Fruit fly (Drosophila melanogaster) Kc167 (cell line): ENCODE data around the gene Blm.

ENCODE experiments used
- Myc ChIP-seq: fragments of >200 bp; optimal IDR thresholded peaks from 2 replicates; lab custom pipeline; 2017; ENCODE audit warnings: missing external identifiers
- Sin3A ChIP-seq: fragments of >200 bp; optimal IDR thresholded peaks from 2 replicates; lab custom pipeline; 2018; ENCODE audit warnings: missing external identifiers
- h ChIP-seq: fragments of >200 bp; optimal IDR thresholded peaks from 3 replicates; lab custom pipeline; 2018; ENCODE audit warnings: missing external identifiers
- insv ChIP-seq: fragments of >200 bp; optimal IDR thresholded peaks from 3 replicates; lab custom pipeline; 2018; ENCODE audit warnings: missing external identifiers
- psq ChIP-seq: fragments of >200 bp; optimal IDR thresholded peaks from 2 replicates; lab custom pipeline; 2017; ENCODE audit warnings: missing external identifiers
- ttk ChIP-seq: sonication (Bioruptor generic); optimal IDR thresholded peaks from 2 replicates; lab custom pipeline; 2017; ENCODE audit warnings: missing external identifiers

Blm gene

DNA sequence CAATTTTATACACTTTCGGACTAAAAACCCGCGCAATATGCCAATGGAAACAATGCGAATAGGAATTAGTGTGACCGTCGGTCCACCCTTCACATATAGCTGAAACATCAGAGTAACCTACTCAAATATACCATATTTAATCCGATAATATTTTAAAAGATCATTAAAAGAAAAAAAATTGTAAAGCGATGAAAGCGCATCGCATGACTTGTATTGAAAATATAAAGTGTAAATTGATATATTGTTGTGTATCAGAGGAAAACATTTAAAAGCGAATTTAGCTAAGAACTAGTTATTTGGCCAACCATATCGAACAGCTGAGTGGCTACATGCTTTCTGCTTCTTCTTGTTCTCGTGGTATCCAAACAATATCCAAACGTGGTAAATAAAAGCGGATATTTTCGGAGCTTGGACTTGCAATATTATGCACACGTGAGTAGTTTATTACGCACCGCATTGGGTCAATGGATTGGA is at the start of gene Blm, which contains the start of gene CG14722:
Blm (minus strand) TSS at position 54 of the 474 bp plus-strand sequence.
CG14722 (plus strand) TSS at position 161 of the 474 bp plus-strand sequence.
- TF ChIP-seq Myc (lab: Kevin White, UChicago): no peak
- TF ChIP-seq psq: no peak
- no peak for TF ChIP-seq Sin3A (lab: Kevin White, UChicago)
- TF ChIP-seq ttk: no peak
- TF ChIP-seq insv (lab: Kevin White, UChicago): no peak
- no peak for TF ChIP-seq h (lab: Kevin White, UChicago)

DNA sequence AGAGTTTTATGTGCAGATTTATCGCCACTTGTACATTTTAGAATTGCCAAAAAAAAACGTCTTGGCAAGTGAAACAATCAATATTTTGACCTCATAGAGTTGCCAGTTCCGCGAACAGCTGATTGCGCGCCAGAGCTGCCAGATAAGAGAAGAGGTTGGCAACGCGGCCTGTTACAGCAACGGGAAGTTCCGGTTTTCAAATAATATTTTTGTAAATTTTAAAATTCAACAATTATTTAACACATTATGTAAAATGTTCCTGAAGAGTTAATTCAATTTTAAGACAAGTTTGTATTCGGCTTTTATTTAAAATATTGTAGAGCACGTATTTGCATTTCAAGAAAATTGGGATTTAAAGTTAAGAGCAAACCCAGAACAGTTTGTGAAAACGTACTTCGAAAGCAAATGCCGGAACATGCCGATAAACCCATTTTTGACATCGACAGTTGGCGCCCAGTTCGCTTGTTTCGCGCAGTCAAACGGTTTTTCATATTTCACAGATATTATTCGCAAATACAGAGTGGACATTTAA is 45.2 kb upstream of the Blm start, which contains the start of the genes prd1 and HisCl1:
prd1 (minus strand) TSS at position 320 of the 532 bp plus-strand sequence.
HisCl1 (plus strand) TSS at position 482 of the 532 bp plus-strand sequence.
- TF ChIP-seq Myc (lab: Kevin White, UChicago): no peak
- no peak for TF ChIP-seq psq
- TF ChIP-seq h (lab: Kevin White, UChicago): no peak
- TF ChIP-seq ttk: no peak
- TF ChIP-seq Sin3A (lab: Kevin White, UChicago): no peak
- TF ChIP-seq insv (lab: Kevin White, UChicago): no peak

DNA sequence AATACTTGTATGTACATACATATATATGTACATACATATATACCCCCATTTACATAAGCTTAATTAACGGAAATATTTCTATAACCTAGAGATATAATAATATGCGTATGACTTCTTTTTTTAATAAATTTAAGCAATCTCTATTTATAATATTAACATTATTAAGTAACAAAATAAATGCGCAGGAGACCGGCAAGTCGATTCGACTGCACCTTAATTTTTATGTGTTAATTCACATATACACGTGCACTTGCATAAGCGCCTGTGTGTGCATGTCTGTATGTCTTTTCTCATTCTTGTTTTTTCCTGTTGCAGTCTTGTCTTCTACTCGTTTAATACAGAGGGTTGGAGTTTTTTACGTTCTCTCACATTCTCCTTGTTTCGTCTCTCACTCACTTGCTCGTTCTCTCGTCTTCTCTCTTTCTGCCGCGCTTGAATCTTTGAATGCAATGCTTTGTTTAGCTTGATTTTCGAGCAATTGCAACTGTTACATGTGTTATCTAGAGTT is 38.7 kb upstream of the Blm start:
- TF ChIP-seq Sin3A (lab: Kevin White, UChicago): no peak
- TF ChIP-seq insv (lab: Kevin White, UChicago): no peak
- TF ChIP-seq h (lab: Kevin White, UChicago): no peak
- TF ChIP-seq ttk: no peak

DNA sequence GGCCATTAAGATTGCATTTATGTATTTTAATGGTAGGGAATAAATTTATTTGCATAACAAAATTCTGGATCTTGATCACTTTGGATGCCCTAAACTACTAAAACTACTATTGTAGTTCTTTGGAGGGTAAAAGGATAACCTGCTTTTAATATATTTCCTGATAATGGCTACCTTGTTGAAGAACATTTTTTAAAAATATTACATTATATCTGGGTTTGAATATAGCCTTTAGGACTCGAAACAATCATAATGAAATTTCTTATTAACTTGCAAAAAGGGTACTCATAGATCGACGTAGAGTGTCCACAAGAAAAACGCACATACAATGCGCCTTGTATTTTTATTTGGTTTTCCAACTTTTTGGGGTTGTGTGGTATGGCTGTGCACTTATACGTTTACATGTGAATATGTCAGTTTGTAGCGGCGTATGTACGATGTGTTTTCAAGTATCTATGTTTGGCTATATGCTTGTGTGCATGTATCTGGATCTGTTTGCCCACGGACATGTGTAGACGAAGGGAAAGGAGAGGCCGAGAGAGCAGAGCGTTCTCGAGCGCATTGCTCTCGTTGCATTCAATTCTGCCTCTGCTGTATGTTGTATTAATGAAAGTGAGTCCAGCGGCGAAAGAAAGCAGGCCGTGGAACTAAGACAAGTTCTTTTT is 37.9 kb upstream of the Blm start:
- TF ChIP-seq insv (lab: Kevin White, UChicago): no peak
- no peak for TF ChIP-seq psq
- no peak for TF ChIP-seq h (lab: Kevin White, UChicago)
- TF ChIP-seq Myc (lab: Kevin White, UChicago): no peak
- TF ChIP-seq Sin3A (lab: Kevin White, UChicago): no peak
- no peak for TF ChIP-seq ttk

DNA sequence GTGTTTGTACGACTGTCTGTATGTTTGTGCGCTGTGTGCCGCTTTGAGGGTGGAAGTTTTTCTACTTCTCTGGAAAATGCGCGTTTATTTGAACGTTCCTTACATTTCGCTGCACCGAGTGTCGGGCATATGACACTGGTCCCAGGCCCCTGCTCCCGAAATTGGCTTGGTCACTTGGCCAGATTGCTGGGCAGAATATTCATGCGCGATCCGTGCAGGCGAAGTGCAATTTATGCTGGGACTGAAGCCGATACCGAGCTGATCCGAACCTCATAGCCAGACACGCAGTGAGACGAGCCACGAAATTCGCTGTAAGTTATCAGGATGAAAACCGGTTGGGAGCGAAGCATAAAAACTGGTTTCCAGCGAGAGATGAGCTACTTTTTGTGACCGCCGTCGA is 37.3 kb upstream of the Blm start:
- no peak for TF ChIP-seq ttk
- TF ChIP-seq psq: no peak
- no peak for TF ChIP-seq Myc (lab: Kevin White, UChicago)
- no peak for TF ChIP-seq h (lab: Kevin White, UChicago)
- TF ChIP-seq insv (lab: Kevin White, UChicago): no peak
- TF ChIP-seq Sin3A (lab: Kevin White, UChicago): no peak

DNA sequence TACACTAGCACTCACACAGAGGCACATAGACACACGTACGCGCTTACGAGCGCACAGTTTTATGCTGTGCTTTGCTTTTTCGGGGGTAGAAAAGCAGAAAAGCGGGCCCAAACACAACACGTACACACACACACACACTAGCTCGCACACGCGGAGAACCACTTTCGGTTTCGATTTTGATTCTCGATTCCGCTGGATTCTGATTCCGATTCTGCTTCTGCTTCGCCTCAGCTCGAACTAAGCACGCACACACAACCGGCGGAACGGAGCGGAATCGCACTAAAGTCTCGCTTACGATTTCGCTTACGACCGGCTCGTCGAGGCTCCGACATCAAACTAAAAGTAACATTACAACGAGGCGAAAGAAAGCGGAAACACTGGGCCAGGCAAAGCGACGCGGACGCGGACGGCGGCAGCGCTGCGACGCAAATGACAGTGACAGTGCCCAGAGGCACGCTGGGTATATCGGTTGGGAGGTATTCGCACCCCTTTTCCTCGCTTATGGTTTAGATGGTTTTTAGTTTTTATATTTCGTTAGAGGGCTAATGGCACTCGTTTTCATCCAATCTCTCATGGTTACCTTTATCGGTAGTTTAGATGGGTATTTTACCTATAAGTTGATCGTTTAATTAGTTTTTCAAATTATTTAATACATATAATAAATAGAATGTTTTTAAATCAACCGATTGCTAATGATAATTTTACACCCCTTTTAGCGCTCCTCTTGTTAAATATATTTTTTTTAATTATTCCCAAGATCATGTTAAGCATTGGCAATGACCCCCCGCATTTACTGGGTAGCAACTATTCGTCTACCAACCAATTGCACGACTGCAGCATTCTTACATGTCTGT is 36.7 kb upstream of the Blm start:
- TF ChIP-seq Sin3A (lab: Kevin White, UChicago): no peak
- no peak for TF ChIP-seq h (lab: Kevin White, UChicago)
- no peak for TF ChIP-seq insv (lab: Kevin White, UChicago)
- no peak for TF ChIP-seq Myc (lab: Kevin White, UChicago)
- no peak for TF ChIP-seq psq
- no peak for TF ChIP-seq ttk

DNA sequence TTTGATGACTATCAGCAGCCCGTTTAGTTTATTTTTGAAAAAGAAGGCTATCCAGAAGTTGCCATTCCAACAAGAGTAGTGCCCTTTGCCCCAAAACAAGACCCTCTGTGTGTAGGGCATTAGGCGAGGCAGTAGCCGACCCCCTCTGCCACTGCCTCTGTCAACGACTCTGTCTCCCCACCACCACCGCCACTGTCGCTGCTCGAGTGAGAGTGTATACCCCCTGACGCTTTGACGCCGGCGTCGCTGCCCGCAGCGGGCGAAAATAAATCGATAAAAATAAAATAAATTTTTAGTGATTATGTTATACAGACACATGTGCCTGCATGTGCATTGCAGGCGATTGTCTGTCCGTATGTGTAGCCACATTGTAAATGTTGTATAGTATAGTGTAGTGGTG is 35.5 kb upstream of the Blm start:
- TF ChIP-seq ttk: no peak

DNA sequence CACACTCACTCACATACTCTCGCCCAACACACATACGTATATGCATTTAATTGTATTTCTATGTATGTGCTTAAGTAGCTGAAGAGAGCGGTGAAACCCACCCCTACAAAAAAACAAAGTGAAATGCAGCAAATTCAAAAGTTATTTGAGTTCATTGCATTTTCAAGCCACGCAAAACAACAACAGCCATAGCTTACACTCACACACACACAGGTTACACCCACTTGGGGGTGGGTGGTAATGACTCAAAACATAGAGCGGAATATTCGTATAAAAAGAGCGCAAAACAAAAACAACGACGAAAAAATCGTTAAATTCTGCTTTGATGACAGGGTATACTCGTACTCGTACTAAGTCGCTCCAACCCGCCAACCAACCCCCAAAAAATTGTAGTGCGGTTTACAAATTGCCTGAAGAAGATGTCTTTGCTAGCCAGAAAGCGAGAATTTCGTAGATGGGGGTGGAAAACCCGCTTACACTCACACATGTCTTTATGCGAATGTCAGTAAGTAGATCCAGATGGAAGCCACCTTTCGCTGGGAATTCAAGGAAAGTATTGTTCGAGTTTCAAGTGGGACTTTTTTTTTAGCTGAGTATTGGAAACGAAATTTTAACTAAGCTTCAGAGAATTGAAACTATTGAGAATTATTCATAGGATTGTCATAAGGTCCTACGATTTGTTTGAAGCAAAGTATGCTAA is 34.6 kb upstream of the Blm start:
- TF ChIP-seq psq: no peak
- no peak for TF ChIP-seq h (lab: Kevin White, UChicago)
- TF ChIP-seq Sin3A (lab: Kevin White, UChicago): no peak
- no peak for TF ChIP-seq ttk
- TF ChIP-seq insv (lab: Kevin White, UChicago): no peak
- no peak for TF ChIP-seq Myc (lab: Kevin White, UChicago)

DNA sequence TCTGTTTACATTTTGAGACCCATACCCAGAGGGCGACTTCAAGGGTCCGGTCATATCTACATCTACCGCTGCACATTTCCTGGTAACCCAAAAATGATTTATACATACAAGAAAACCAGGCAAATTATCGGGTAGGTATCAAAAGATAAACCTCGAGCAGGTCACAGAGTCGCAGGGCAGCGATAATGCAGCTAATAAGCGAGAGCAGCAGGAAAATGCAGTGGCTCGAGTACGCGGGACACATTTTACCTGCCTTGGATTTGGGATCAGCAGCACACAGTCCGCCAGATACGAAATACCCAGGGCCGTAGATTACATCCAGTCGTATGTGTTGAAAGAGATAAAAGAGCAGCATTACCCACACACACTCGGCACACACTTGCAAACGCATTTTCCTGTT is 33.6 kb upstream of the Blm start:
- TF ChIP-seq h (lab: Kevin White, UChicago) (no peak), insv (lab: Kevin White, UChicago) (no peak), ttk (no peak), Myc (lab: Kevin White, UChicago) (no peak), psq (no peak), Sin3A (lab: Kevin White, UChicago) (no peak)

DNA sequence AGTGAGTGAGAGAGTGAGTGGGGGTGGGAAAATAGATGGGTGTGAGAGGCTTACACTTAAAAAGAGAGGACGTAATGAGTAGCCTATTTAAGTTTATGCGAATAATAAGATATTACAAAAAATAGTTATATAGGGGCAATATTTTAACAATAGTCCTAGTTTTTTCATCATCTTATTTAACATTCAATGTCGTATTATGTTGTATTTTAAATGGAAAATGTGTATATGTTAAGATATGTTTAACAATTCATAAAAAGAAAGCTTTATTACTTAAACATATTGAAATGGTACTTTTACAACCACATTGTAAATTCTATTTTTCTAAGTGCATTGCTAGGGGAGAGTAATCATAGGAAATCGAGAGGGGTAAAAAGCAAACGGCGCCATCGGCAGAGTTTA is 32.4 kb upstream of the Blm start:
- no peak for TF ChIP-seq Sin3A (lab: Kevin White, UChicago)
- no peak for TF ChIP-seq Myc (lab: Kevin White, UChicago)
- TF ChIP-seq insv (lab: Kevin White, UChicago): no peak
- TF ChIP-seq h (lab: Kevin White, UChicago): no peak
- TF ChIP-seq ttk: no peak
- TF ChIP-seq psq: no peak

DNA sequence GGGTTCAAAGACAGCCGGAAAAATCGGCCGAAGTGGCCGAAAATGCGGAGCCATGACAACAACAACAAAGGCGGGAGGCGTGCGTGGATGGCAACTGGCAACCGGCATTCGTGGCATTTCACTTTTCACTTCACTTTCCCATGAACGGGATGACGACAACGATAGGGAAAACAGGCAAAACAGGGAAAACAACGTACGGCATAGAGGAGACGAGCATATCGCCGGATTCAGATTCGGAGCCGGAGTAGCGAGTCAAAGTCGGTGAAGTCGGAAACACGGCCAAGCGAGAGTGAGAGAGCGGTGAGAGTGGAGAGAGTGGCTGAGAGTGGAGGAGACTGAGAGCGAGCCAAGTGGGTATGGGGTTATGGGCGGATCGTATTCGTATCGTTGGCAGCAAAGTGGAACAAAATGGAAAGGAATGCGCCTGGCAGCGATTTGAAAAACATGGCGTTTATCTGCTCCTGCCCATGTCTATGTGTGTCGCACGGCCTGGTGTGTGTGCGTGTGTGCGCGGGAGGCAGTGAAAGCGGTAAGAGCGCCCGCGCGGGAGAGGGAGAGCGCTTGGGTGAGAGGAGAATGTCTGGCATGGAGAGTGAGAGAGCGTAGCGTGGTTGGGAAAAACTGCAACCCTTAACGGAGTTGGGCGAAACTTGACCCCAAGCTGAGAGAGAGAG is 31.9 kb upstream of the Blm start:
- no peak for TF ChIP-seq Myc (lab: Kevin White, UChicago)
- no peak for TF ChIP-seq insv (lab: Kevin White, UChicago)
- no peak for TF ChIP-seq Sin3A (lab: Kevin White, UChicago)
- no peak for TF ChIP-seq psq
- no peak for TF ChIP-seq ttk
